Worm (Caenorhabditis elegans) whole organism, late embryonic: ENCODE measurements around the gene scl-8.
A peak's percentile ranks its signal among the peaks of the same experiment; 100 is the strongest.

Source experiments
- C08G9.2 ChIP-seq: sonication (generic microtip); optimal IDR thresholded peaks from 2 replicates; lab custom pipeline; 2016; ENCODE audit warnings: mild to moderate bottlenecking, missing genetic modification characterization, moderate library complexity, missing compliant biosample characterization
- F13H6.1 ChIP-seq: sonication (generic microtip); optimal IDR thresholded peaks from 2 replicates; lab custom pipeline; 2016; ENCODE audit warnings: missing genetic modification characterization, missing compliant biosample characterization
- K02D7.2 ChIP-seq: sonication (generic microtip); optimal IDR thresholded peaks from 2 replicates; lab custom pipeline; 2017; ENCODE audit warnings: mild to moderate bottlenecking, missing genetic modification characterization, missing compliant biosample characterization
- ceh-34 ChIP-seq: sonication (generic microtip); optimal IDR thresholded peaks from 2 replicates; lab custom pipeline; 2016; ENCODE audit warnings: mild to moderate bottlenecking, missing genetic modification characterization, missing compliant biosample characterization
- elt-2 ChIP-seq: sonication (generic microtip); optimal IDR thresholded peaks from 2 replicates; lab custom pipeline; 2016; ENCODE audit warnings: missing genetic modification reagents, missing genetic modification characterization, missing compliant biosample characterization
- nhr-11 ChIP-seq: fragments of 150-350 bp; optimal IDR thresholded peaks from 2 replicates; lab custom pipeline; 2014; ENCODE audit warnings: missing biosample characterization, missing genetic modification characterization
- pha-4 ChIP-seq: fragments of 150-350 bp; optimal IDR thresholded peaks from 2 replicates; lab custom pipeline; 2018; ENCODE audit warnings: missing biosample characterization, missing genetic modification reagents, missing genetic modification characterization
- pqm-1 ChIP-seq: sonication (generic microtip); optimal IDR thresholded peaks from 2 replicates; lab custom pipeline; 2016; ENCODE audit warnings: missing genetic modification characterization, missing compliant biosample characterization
- tbx-2 ChIP-seq: sonication (generic microtip); optimal IDR thresholded peaks from 2 replicates; lab custom pipeline; 2016; ENCODE audit warnings: missing genetic modification characterization, missing compliant biosample characterization
- unc-55 ChIP-seq: sonication (generic microtip); optimal IDR thresholded peaks from 2 replicates; lab custom pipeline; 2017; ENCODE audit warnings: missing biosample characterization, missing genetic modification reagents, missing genetic modification characterization
- unc-86 ChIP-seq: sonication (generic microtip); optimal IDR thresholded peaks from 2 replicates; lab custom pipeline; 2016; ENCODE audit warnings: missing genetic modification characterization, missing compliant biosample characterization

ce11 chrIV:13098652-13099051 lies 27.1 kb downstream of the scl-8 start, which contains the start of the genes dli-1, tin-9.2 and exos-4.1:
- no peak for TF ChIP-seq elt-2 (tag; lab: Kevin White, UChicago)
- peak; percentile 35 for TF ChIP-seq tbx-2 (tag; lab: Kevin White, UChicago)
- no peak for TF ChIP-seq pha-4 (tag; lab: Kevin White, UChicago)
- no peak for TF ChIP-seq nhr-11
- TF ChIP-seq unc-86 (tag; lab: Kevin White, UChicago) = no peak
- TF ChIP-seq ceh-34 (tag; lab: Kevin White, UChicago) = peak; percentile 9
- TF ChIP-seq F13H6.1 (tag; lab: Kevin White, UChicago) = no peak
- no peak for TF ChIP-seq C08G9.2 (tag; lab: Kevin White, UChicago)
- TF ChIP-seq pqm-1 = no peak
- TF ChIP-seq K02D7.2 = no peak
- TF ChIP-seq unc-55 (GFP tag; lab: Kevin White, UChicago) = no peak
